Worm (Caenorhabditis elegans) whole organism, early embryonic: Measurements from ENCODE around the gene Y39A1A.31.

ENCODE experiments used
- F13C5.2 ChIP-seq: sonication (generic microtip); optimal IDR thresholded peaks from 2 replicates; lab custom pipeline; 2017; ENCODE audit warnings: mild to moderate bottlenecking, missing genetic modification characterization, inconsistent platforms, missing compliant biosample characterization
- aly-1 ChIP-seq: sonication (generic microtip); optimal IDR thresholded peaks from 2 replicates; lab custom pipeline; 2016; ENCODE audit warnings: missing genetic modification characterization, missing compliant biosample characterization
- ceh-36 ChIP-seq: sonication (generic microtip); optimal IDR thresholded peaks from 2 replicates; lab custom pipeline; 2016; ENCODE audit warnings: missing genetic modification characterization, inconsistent platforms, missing compliant biosample characterization
- ets-7 ChIP-seq: sonication (generic microtip); optimal IDR thresholded peaks from 2 replicates; lab custom pipeline; 2016; ENCODE audit warnings: missing genotype, missing genetic modification characterization, missing compliant biosample characterization
- flt-1 ChIP-seq: fragments of 200-800 bp; sonication (Bioruptor generic); IDR thresholded peaks from 2 replicates; pipeline ENCODE4 v1.3.6; 2022; ENCODE audit warnings: missing genetic modification characterization, missing compliant biosample characterization
- pes-1 ChIP-seq: fragments of 200-800 bp; sonication (Bioruptor generic); IDR thresholded peaks from 2 replicates; pipeline ENCODE4 v1.3.6; 2022; ENCODE audit warnings: missing genetic modification reagents, missing genetic modification characterization, missing compliant biosample characterization
- tbx-11 ChIP-seq: fragments of 200-800 bp; sonication (Bioruptor generic); IDR thresholded peaks from 2 replicates; pipeline ENCODE4 v1.3.6; 2022; ENCODE audit warnings: missing genetic modification characterization, missing compliant biosample characterization
- tbx-37 ChIP-seq: fragments of 200-800 bp; sonication (Bioruptor generic); conservative IDR thresholded peaks from 2 replicates; pipeline ENCODE4 v1.3.6; 2022; ENCODE audit warnings: missing genetic modification reagents, missing genetic modification characterization, missing compliant biosample characterization
- tra-4 ChIP-seq: sonication (generic microtip); optimal IDR thresholded peaks from 2 replicates; lab custom pipeline; 2017; ENCODE audit warnings: missing genetic modification characterization, missing compliant biosample characterization

- no peak for TF ChIP-seq ets-7 (tag; lab: Kevin White, UChicago)
- no peak for TF ChIP-seq tbx-11 (GFP tag; lab: Robert Waterston, UW)
- TF ChIP-seq pes-1 (GFP tag; lab: Robert Waterston, UW), result no peak
- TF ChIP-seq ceh-36 (tag; lab: Kevin White, UChicago), result no peak
- TF ChIP-seq tra-4, result no peak
- TF ChIP-seq tbx-37 (GFP tag; lab: Robert Waterston, UW), result no peak
- TF ChIP-seq F13C5.2 (tag; lab: Kevin White, UChicago), result no peak
- no peak for TF ChIP-seq flt-1 (GFP tag; lab: Robert Waterston, UW)
- no peak for TF ChIP-seq aly-1 (tag; lab: Kevin White, UChicago)
These were observed 35.5 kb downstream of the Y39A1A.31 start for ce11 chrIII:10653479-10653878.
